Fruit fly (Drosophila melanogaster) whole organism, embryonic: ENCODE results near the gene CG34408.

Experiments
- C15 ChIP-seq: fragments of 200-800 bp; sonication (Bioruptor generic); IDR thresholded peaks from 3 replicates; pipeline ENCODE4 v1.3.6; 2022; ENCODE audit warnings: missing biosample characterization, missing genetic modification characterization
- CG10267 ChIP-seq: fragments of 200-800 bp; sonication (Bioruptor generic); optimal IDR thresholded peaks from 2 replicates; lab custom pipeline; 2018; ENCODE audit warnings: missing biosample characterization, mild to moderate bottlenecking, missing genetic modification characterization, moderate library complexity
- CG10462 ChIP-seq: fragments of 200-800 bp; sonication (Bioruptor generic); optimal IDR thresholded peaks from 2 replicates; lab custom pipeline; 2016; ENCODE audit warnings: missing biosample characterization, missing genetic modification characterization
- CG11093 ChIP-seq: fragments of 200-800 bp; sonication (Bioruptor generic); IDR thresholded peaks from 3 replicates; pipeline ENCODE4 v1.3.6; 2022; ENCODE audit warnings: missing biosample characterization, missing genetic modification characterization
- CG11456 ChIP-seq: fragments of 200-800 bp; sonication (Bioruptor generic); IDR thresholded peaks from 3 replicates; pipeline ENCODE4 v1.3.6; 2022; ENCODE audit warnings: missing biosample characterization, missing genetic modification characterization
- CG13296 ChIP-seq: fragments of 200-800 bp; sonication (Bioruptor generic); optimal IDR thresholded peaks from 3 replicates; lab custom pipeline; 2018; ENCODE audit warnings: missing biosample characterization, mild to moderate bottlenecking, missing genetic modification characterization
- CG13424 ChIP-seq: fragments of 200-800 bp; sonication (Bioruptor generic); optimal IDR thresholded peaks from 2 replicates; lab custom pipeline; 2019; ENCODE audit warnings: missing biosample characterization, mild to moderate bottlenecking, missing genetic modification characterization, moderate library complexity
- CG1647 ChIP-seq: fragments of 200-800 bp; sonication (Bioruptor generic); optimal IDR thresholded peaks from 3 replicates; lab custom pipeline; 2016; ENCODE audit warnings: missing biosample characterization, missing genetic modification characterization
- CG17802 ChIP-seq: fragments of 200-800 bp; sonication (Bioruptor generic); optimal IDR thresholded peaks from 2 replicates; lab custom pipeline; 2018; ENCODE audit warnings: missing biosample characterization, mild to moderate bottlenecking, missing genetic modification characterization, moderate library complexity
- CG17912 ChIP-seq: fragments of 200-800 bp; sonication (Bioruptor generic); optimal IDR thresholded peaks from 2 replicates; lab custom pipeline; 2018; ENCODE audit warnings: missing biosample characterization, mild to moderate bottlenecking, missing genetic modification characterization
- CG2116 ChIP-seq: fragments of 200-800 bp; sonication (Bioruptor generic); optimal IDR thresholded peaks from 3 replicates; lab custom pipeline; 2018; ENCODE audit warnings: missing biosample characterization, mild to moderate bottlenecking, missing genetic modification characterization
- CG2120 ChIP-seq: fragments of 200-800 bp; sonication (Bioruptor generic); optimal IDR thresholded peaks from 3 replicates; lab custom pipeline; 2016; ENCODE audit warnings: missing biosample characterization, missing genetic modification characterization
- CG2678 ChIP-seq: fragments of 200-800 bp; sonication (Bioruptor generic); optimal IDR thresholded peaks from 3 replicates; lab custom pipeline; 2019; ENCODE audit warnings: missing biosample characterization, mild to moderate bottlenecking, missing genetic modification characterization, moderate library complexity
- CG34422 ChIP-seq: fragments of 200-800 bp; sonication (Bioruptor generic); IDR thresholded peaks from 3 replicates; pipeline ENCODE4 v1.3.6; 2022; ENCODE audit warnings: missing biosample characterization, missing genetic modification characterization
- CG5953 ChIP-seq: fragments of 200-800 bp; sonication (Bioruptor generic); IDR thresholded peaks from 2 replicates; pipeline ENCODE4 v1.3.6; 2022; ENCODE audit warnings: missing biosample characterization, missing genetic modification characterization
- CG6175 ChIP-seq: fragments of 200-800 bp; sonication (Bioruptor generic); IDR thresholded peaks from 3 replicates; pipeline ENCODE4 v1.3.6; 2022; ENCODE audit warnings: missing biosample characterization, missing genetic modification characterization
- CG6272 ChIP-seq: fragments of 200-800 bp; sonication (Bioruptor generic); IDR thresholded peaks from 2 replicates; pipeline ENCODE4 v1.3.6; 2022; ENCODE audit warnings: missing biosample characterization, missing genetic modification characterization
- CG7928 ChIP-seq: fragments of 200-800 bp; sonication (Bioruptor generic); optimal IDR thresholded peaks from 2 replicates; lab custom pipeline; 2017; ENCODE audit warnings: missing biosample characterization, mild to moderate bottlenecking, missing genetic modification characterization
- CTCF ChIP-seq: fragments of 200-800 bp; sonication (Bioruptor generic); optimal IDR thresholded peaks from 2 replicates; lab custom pipeline; 2017; ENCODE audit warnings: missing biosample characterization, mild to moderate bottlenecking, missing genetic modification characterization, moderate library complexity
- Camta ChIP-seq: fragments of 200-800 bp; sonication (Bioruptor generic); optimal IDR thresholded peaks from 2 replicates; lab custom pipeline; 2016; ENCODE audit warnings: missing biosample characterization, missing genetic modification characterization
- CrebB ChIP-seq: fragments of 200-800 bp; sonication (Bioruptor generic); optimal IDR thresholded peaks from 3 replicates; lab custom pipeline; 2018; ENCODE audit warnings: missing biosample characterization, mild to moderate bottlenecking, missing genetic modification characterization
- D19A ChIP-seq: fragments of 200-800 bp; optimal IDR thresholded peaks from 3 replicates; lab custom pipeline; 2019; ENCODE audit warnings: missing biosample characterization, mild to moderate bottlenecking, missing genetic modification characterization, moderate library complexity
- Dbx ChIP-seq: fragments of 200-800 bp; sonication (Bioruptor generic); IDR thresholded peaks from 3 replicates; pipeline ENCODE4 v1.3.6; 2022; ENCODE audit warnings: missing biosample characterization, missing genetic modification characterization
- E2f2 ChIP-seq: fragments of 200-800 bp; sonication (Bioruptor generic); IDR thresholded peaks from 2 replicates; pipeline ENCODE4 v1.3.6; 2022; ENCODE audit warnings: missing biosample characterization, missing genetic modification characterization
- Ets97D ChIP-seq: fragments of 200-800 bp; sonication (Bioruptor generic); optimal IDR thresholded peaks from 3 replicates; lab custom pipeline; 2016; ENCODE audit warnings: missing biosample characterization, missing genetic modification characterization
- Gsc ChIP-seq: fragments of 200-800 bp; sonication (Bioruptor generic); IDR thresholded peaks from 2 replicates; pipeline ENCODE4 v1.3.6; 2022; ENCODE audit warnings: missing biosample characterization, missing genetic modification characterization
- H2.0 ChIP-seq: fragments of 200-800 bp; sonication (Bioruptor generic); IDR thresholded peaks from 2 replicates; pipeline ENCODE4 v1.3.6; 2022; ENCODE audit warnings: missing biosample characterization, missing genetic modification characterization
- HHEX ChIP-seq: fragments of 200-800 bp; sonication (Bioruptor generic); optimal IDR thresholded peaks from 3 replicates; lab custom pipeline; 2017; ENCODE audit warnings: missing biosample characterization, mild to moderate bottlenecking, missing genetic modification characterization, missing genetic modification reagents
- HLH3B ChIP-seq: fragments of 200-800 bp; sonication (Bioruptor generic); IDR thresholded peaks from 2 replicates; pipeline ENCODE4 v1.3.6; 2022; ENCODE audit warnings: missing biosample characterization, missing genetic modification characterization
- HLHmδ ChIP-seq: fragments of 200-800 bp; sonication (Bioruptor generic); optimal IDR thresholded peaks from 2 replicates; lab custom pipeline; 2018; ENCODE audit warnings: missing biosample characterization, mild to moderate bottlenecking, missing genetic modification characterization, moderate library complexity
- Hmr ChIP-seq: fragments of 200-800 bp; sonication (Bioruptor generic); optimal IDR thresholded peaks from 3 replicates; lab custom pipeline; 2017; ENCODE audit warnings: mild to moderate bottlenecking, missing biosample characterization, missing genetic modification reagents, missing genetic modification characterization
- Hr51 ChIP-seq, 2 experiments: fragments of 200-800 bp; sonication (Bioruptor generic); optimal IDR thresholded peaks; 2 replicates in 1 of 2; 3 replicates in 1 of 2; lab custom pipeline; 2016 to 2018; ENCODE audit warnings: missing biosample characterization in 2 of 2, missing genetic modification characterization in 2 of 2, mild to moderate bottlenecking in 1 of 2, moderate library complexity in 1 of 2
- Mad ChIP-seq: fragments of 200-800 bp; sonication (Bioruptor generic); optimal IDR thresholded peaks from 2 replicates; lab custom pipeline; 2016; ENCODE audit warnings: missing biosample characterization, missing genetic modification characterization
- Rfx ChIP-seq: fragments of 200-800 bp; sonication (Bioruptor generic); IDR thresholded peaks from 2 replicates; pipeline ENCODE4 v1.3.6; 2022; ENCODE audit warnings: missing biosample characterization, missing genetic modification characterization
- Sox102F ChIP-seq: fragments of 200-800 bp; sonication (Bioruptor generic); optimal IDR thresholded peaks from 2 replicates; lab custom pipeline; 2018; ENCODE audit warnings: missing biosample characterization, mild to moderate bottlenecking, missing genetic modification characterization, moderate library complexity
- Spps ChIP-seq: fragments of 200-800 bp; sonication (Bioruptor generic); optimal IDR thresholded peaks from 2 replicates; lab custom pipeline; 2018; ENCODE audit warnings: missing biosample characterization, mild to moderate bottlenecking, missing genetic modification characterization
- Stat92E ChIP-seq, 3 experiments: fragments of >200 bp in 2 of 3; fragments of 200-800 bp in 1 of 3; sonication (Bioruptor generic) in 1 of 3; optimal IDR thresholded peaks; 2 replicates each; lab custom pipeline; 2017 to 2019; ENCODE audit warnings: missing biosample characterization in 3 of 3, missing genetic modification characterization in 3 of 3, mild to moderate bottlenecking in 1 of 3, moderate library complexity in 1 of 3
- aop ChIP-seq: fragments of 200-800 bp; sonication (Bioruptor generic); IDR thresholded peaks from 2 replicates; pipeline ENCODE4 v1.3.6; 2022; ENCODE audit warnings: missing biosample characterization, missing genetic modification characterization
- dpn ChIP-seq, 2 experiments: fragments of 200-800 bp; sonication (Bioruptor generic); optimal IDR thresholded peaks; 3 replicates each; lab custom pipeline; 2016; ENCODE audit warnings: missing biosample characterization in 2 of 2, missing genetic modification characterization in 2 of 2
- fd64A ChIP-seq: fragments of 200-800 bp; sonication (Bioruptor generic); optimal IDR thresholded peaks from 3 replicates; lab custom pipeline; 2018; ENCODE audit warnings: missing biosample characterization, mild to moderate bottlenecking, missing genetic modification characterization
- gce ChIP-seq: fragments of 200-800 bp; sonication (Bioruptor generic); IDR thresholded peaks from 3 replicates; pipeline ENCODE4 v1.3.6; 2022; ENCODE audit warnings: missing biosample characterization, missing genetic modification characterization
- gem ChIP-seq: fragments of 200-800 bp; sonication (Bioruptor generic); optimal IDR thresholded peaks from 2 replicates; lab custom pipeline; 2019; ENCODE audit warnings: missing biosample characterization, mild to moderate bottlenecking, missing genetic modification characterization, moderate library complexity
- lbe ChIP-seq: fragments of 200-800 bp; sonication (Bioruptor generic); optimal IDR thresholded peaks from 2 replicates; lab custom pipeline; 2016; ENCODE audit warnings: missing biosample characterization, mild to moderate bottlenecking, missing genetic modification characterization
- lilli ChIP-seq: fragments of 200-800 bp; sonication (Bioruptor generic); optimal IDR thresholded peaks from 3 replicates; lab custom pipeline; 2016; ENCODE audit warnings: missing biosample characterization, missing genetic modification characterization
- luna ChIP-seq: fragments of 200-800 bp; sonication (Bioruptor generic); optimal IDR thresholded peaks from 2 replicates; lab custom pipeline; 2016; ENCODE audit warnings: missing biosample characterization, missing genetic modification characterization
- odd ChIP-seq: fragments of 200-800 bp; sonication (Bioruptor generic); optimal IDR thresholded peaks from 2 replicates; lab custom pipeline; 2017; ENCODE audit warnings: missing biosample characterization, mild to moderate bottlenecking, missing genetic modification characterization
- pfk ChIP-seq: fragments of 200-800 bp; sonication (Bioruptor generic); optimal IDR thresholded peaks from 2 replicates; lab custom pipeline; 2018; ENCODE audit warnings: missing biosample characterization, mild to moderate bottlenecking, missing genetic modification characterization, moderate library complexity
- pros ChIP-seq: fragments of 200-800 bp; sonication (Bioruptor generic); optimal IDR thresholded peaks from 3 replicates; lab custom pipeline; 2019; ENCODE audit warnings: missing biosample characterization, mild to moderate bottlenecking, missing genetic modification characterization, moderate library complexity
- rib ChIP-seq: fragments of 200-800 bp; sonication (Bioruptor generic); IDR thresholded peaks from 2 replicates; pipeline ENCODE4 v1.3.6; 2022; ENCODE audit warnings: missing biosample characterization, missing genetic modification characterization
- run ChIP-seq: fragments of 200-800 bp; sonication (Bioruptor generic); optimal IDR thresholded peaks from 3 replicates; lab custom pipeline; 2018; ENCODE audit warnings: missing biosample characterization, mild to moderate bottlenecking, missing genetic modification characterization
- sug ChIP-seq: fragments of 200-800 bp; optimal IDR thresholded peaks from 2 replicates; lab custom pipeline; 2019; ENCODE audit warnings: missing biosample characterization, mild to moderate bottlenecking, missing genetic modification characterization, moderate library complexity
- wor ChIP-seq: fragments of 200-800 bp; sonication (Bioruptor generic); IDR thresholded peaks from 2 replicates; pipeline ENCODE4 v1.3.6; 2022; ENCODE audit warnings: missing biosample characterization, missing genetic modification characterization

The CG34408 gene

dm6 chrX:10250659-10251058 lies 30.7 kb downstream of the CG34408 start (continued):
- no peak for TF ChIP-seq Stat92E (GFP tag; optimal IDR thresholded peaks at IDR 0.05; lab: Kevin White, UChicago)
- no peak for TF ChIP-seq H2.0
- TF ChIP-seq sug (tag; lab: Kevin White, UChicago), result no peak
- TF ChIP-seq Hr51 (GFP tag; optimal IDR thresholded peaks at IDR 0.05; lab: Kevin White, UChicago), result peak in 1 of 2 experiments; percentile 23
- 0 out of 3 replicates have a peak, but pooled peaks have one; percentile 28 for TF ChIP-seq Dbx (GFP tag; lab: Robert Waterston, UW)
- peak; percentile 50 for TF ChIP-seq Hmr (GFP tag; lab: Kevin White, UChicago)
- peak; percentile 4 for TF ChIP-seq CG13424 (tag; lab: Kevin White, UChicago)
- TF ChIP-seq gem (tag; lab: Kevin White, UChicago), result peak; percentile 45
- TF ChIP-seq HHEX (GFP tag; lab: Kevin White, UChicago), result peak; percentile 2
- TF ChIP-seq CG10462 (GFP tag; lab: Kevin White, UChicago), result no peak
- no peak for TF ChIP-seq run (tag; lab: Kevin White, UChicago)
- TF ChIP-seq Gsc (GFP tag; lab: Robert Waterston, UW), result no peak
- no peak for TF ChIP-seq CG11093 (GFP tag; lab: Robert Waterston, UW)
- no peak for TF ChIP-seq CTCF
- TF ChIP-seq CG5953 (GFP tag; lab: Robert Waterston, UW), result no peak
- no peak for TF ChIP-seq pros (GFP tag; lab: Kevin White, UChicago)
- TF ChIP-seq CG2116 (GFP tag; lab: Kevin White, UChicago), result no peak
- no peak for TF ChIP-seq CrebB (tag; lab: Kevin White, UChicago)
- peak; percentile 37 for TF ChIP-seq lilli
- no peak for TF ChIP-seq gce
- TF ChIP-seq Camta (GFP tag; lab: Kevin White, UChicago), result no peak
- TF ChIP-seq CG17802 (tag; lab: Kevin White, UChicago), result no peak
- TF ChIP-seq odd (GFP tag; lab: Kevin White, UChicago), result no peak
- no peak for TF ChIP-seq fd64A (GFP tag; lab: Kevin White, UChicago)
- peak in 1 of 2 experiments; percentile 2 for TF ChIP-seq dpn (GFP tag; optimal IDR thresholded peaks at IDR 0.05; lab: Kevin White, UChicago)
- TF ChIP-seq D19A (tag; lab: Kevin White, UChicago), result peak; percentile 57
- TF ChIP-seq Spps (tag; lab: Kevin White, UChicago), result no peak
- peak; percentile 44 for TF ChIP-seq Rfx (GFP tag; lab: Robert Waterston, UW)
- peak; percentile 1 for TF ChIP-seq Sox102F (GFP tag; lab: Kevin White, UChicago)
- no peak for TF ChIP-seq E2f2 (GFP tag; lab: Robert Waterston, UW)
- no peak for TF ChIP-seq CG6175 (GFP tag; lab: Robert Waterston, UW)
- peak; percentile 72 for TF ChIP-seq CG2120
- no peak for TF ChIP-seq luna (GFP tag; lab: Kevin White, UChicago)
- no peak for TF ChIP-seq CG13296 (GFP tag; lab: Kevin White, UChicago)
- no peak for TF ChIP-seq Ets97D
- TF ChIP-seq CG6272 (GFP tag; lab: Robert Waterston, UW), result no peak
- TF ChIP-seq CG11456 (GFP tag; lab: Robert Waterston, UW), result 0 out of 3 replicates have a peak, but pooled peaks have one; percentile 7
- no peak for TF ChIP-seq CG10267
- TF ChIP-seq pfk (GFP tag; lab: Kevin White, UChicago), result no peak
- TF ChIP-seq C15 (GFP tag; lab: Robert Waterston, UW), result no peak
- no peak for TF ChIP-seq lbe
- TF ChIP-seq CG17912 (GFP tag; lab: Kevin White, UChicago), result no peak
- no peak for TF ChIP-seq HLH3B
- TF ChIP-seq wor (GFP tag; lab: Robert Waterston, UW), result no peak
- no peak for TF ChIP-seq CG1647 (GFP tag; lab: Kevin White, UChicago)
- TF ChIP-seq rib (GFP tag; lab: Robert Waterston, UW), result 0 out of 2 replicates have a peak, but pooled peaks have one; percentile 8
- no peak for TF ChIP-seq CG34422
- TF ChIP-seq CG7928 (GFP tag; lab: Kevin White, UChicago), result no peak
- no peak for TF ChIP-seq aop (GFP tag; lab: Robert Waterston, UW)
- TF ChIP-seq Mad (GFP tag; lab: Kevin White, UChicago), result no peak
- TF ChIP-seq HLHmδ, result no peak
- peak; percentile 52 for TF ChIP-seq CG2678 (tag; lab: Kevin White, UChicago)
